Worm (Caenorhabditis elegans) whole organism, mixed stage, embryonic: ENCODE data around the gene F11D11.4.

Source experiments
- elt-1 ChIP-seq: sonication (generic microtip); optimal IDR thresholded peaks from 2 replicates; lab custom pipeline; 2017; ENCODE audit warnings: missing genetic modification characterization, mild to moderate bottlenecking, missing compliant biosample characterization, antibody characterized with exemption, moderate library complexity, borderline replicate concordance; ENCODE audit not compliant: insufficient read depth
- mls-2 ChIP-seq: sonication (generic microtip); optimal IDR thresholded peaks from 2 replicates; lab custom pipeline; 2016; ENCODE audit warnings: mild to moderate bottlenecking, missing genetic modification characterization, moderate library complexity, missing compliant biosample characterization

The F11D11.4 gene

DNA sequence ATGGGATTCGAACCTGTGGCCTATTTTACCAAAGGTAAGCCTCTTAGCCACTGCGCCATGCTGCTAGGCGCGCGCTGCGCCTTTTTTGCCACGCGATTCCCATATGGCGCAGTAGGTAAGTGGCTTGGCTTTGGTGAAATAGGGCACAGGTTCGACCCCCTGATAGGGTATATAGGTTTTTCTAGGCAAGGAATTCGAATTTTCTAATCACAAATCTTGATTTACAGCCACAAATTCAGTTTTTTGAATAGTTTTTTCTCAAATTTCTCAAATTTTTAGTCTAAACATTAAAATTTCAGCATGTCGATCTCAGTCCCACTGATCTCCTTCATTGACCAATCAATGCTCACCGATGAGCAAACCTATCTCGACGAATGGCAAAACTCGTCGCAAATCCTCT lies 49.5 kb downstream of the F11D11.4 start, which contains the start of gene C54E10.3:
Gene C54E10.3 (plus strand): TSS at position 301 of the 400 bp plus-strand sequence.
- TF ChIP-seq mls-2 (tag; lab: Kevin White, UChicago) (no peak), elt-1 (no peak)
